Worm (Caenorhabditis elegans) whole organism, L2 larva: ENCODE measurements around the gene lbp-1.

ENCODE experiments used
- ama-1 ChIP-seq: fragments of 150-350 bp; optimal IDR thresholded peaks from 2 replicates; lab custom pipeline; 2018; ENCODE audit warnings: inconsistent platforms
- lin-11 ChIP-seq: fragments of 150-350 bp; sonication (generic microtip); optimal IDR thresholded peaks from 2 replicates; lab custom pipeline; 2014; ENCODE audit warnings: missing biosample characterization, missing genetic modification characterization, inconsistent platforms, mixed read lengths
- lsy-2 ChIP-seq, 2 experiments: fragments of 150-350 bp in 1 of 2; sonication (generic microtip) in 1 of 2; optimal IDR thresholded peaks; 2 replicates each; lab custom pipeline; 2014 to 2017; ENCODE audit warnings: missing biosample characterization in 2 of 2, missing genetic modification characterization in 2 of 2
- mdl-1 ChIP-seq, 2 experiments: fragments of 150-350 bp in 1 of 2; sonication (generic microtip) in 1 of 2; optimal IDR thresholded peaks; 2 replicates each; lab custom pipeline; 2017; ENCODE audit warnings: missing biosample characterization in 2 of 2, missing genetic modification characterization in 2 of 2
- nhr-10 ChIP-seq: sonication (generic microtip); optimal IDR thresholded peaks from 2 replicates; lab custom pipeline; 2017; ENCODE audit warnings: missing biosample characterization, missing genetic modification characterization
- nhr-11 ChIP-seq: fragments of 150-350 bp; optimal IDR thresholded peaks from 2 replicates; lab custom pipeline; 2014; ENCODE audit warnings: missing biosample characterization, missing genetic modification characterization
- nhr-12 ChIP-seq: fragments of 150-350 bp; optimal IDR thresholded peaks from 2 replicates; lab custom pipeline; 2014; ENCODE audit warnings: missing biosample characterization, missing genetic modification characterization
- nhr-237 ChIP-seq: fragments of 150-350 bp; optimal IDR thresholded peaks from 2 replicates; lab custom pipeline; 2014; ENCODE audit warnings: missing biosample characterization, missing genetic modification characterization
- nhr-25 ChIP-seq: fragments of 150-350 bp; sonication (generic microtip); optimal IDR thresholded peaks from 3 replicates; lab custom pipeline; 2014; ENCODE audit warnings: missing biosample characterization, missing genetic modification characterization
- nhr-6 ChIP-seq: fragments of 150-350 bp; optimal IDR thresholded peaks from 2 replicates; lab custom pipeline; 2014; ENCODE audit warnings: missing biosample characterization, missing genetic modification characterization
- unc-62 ChIP-seq: fragments of 150-350 bp; optimal IDR thresholded peaks from 2 replicates; lab custom pipeline; 2014; ENCODE audit warnings: missing biosample characterization, missing genetic modification reagents, missing genetic modification characterization
- ztf-11 ChIP-seq: sonication (generic microtip); optimal IDR thresholded peaks from 2 replicates; lab custom pipeline; 2017; ENCODE audit warnings: missing biosample characterization, missing genetic modification characterization

DNA sequence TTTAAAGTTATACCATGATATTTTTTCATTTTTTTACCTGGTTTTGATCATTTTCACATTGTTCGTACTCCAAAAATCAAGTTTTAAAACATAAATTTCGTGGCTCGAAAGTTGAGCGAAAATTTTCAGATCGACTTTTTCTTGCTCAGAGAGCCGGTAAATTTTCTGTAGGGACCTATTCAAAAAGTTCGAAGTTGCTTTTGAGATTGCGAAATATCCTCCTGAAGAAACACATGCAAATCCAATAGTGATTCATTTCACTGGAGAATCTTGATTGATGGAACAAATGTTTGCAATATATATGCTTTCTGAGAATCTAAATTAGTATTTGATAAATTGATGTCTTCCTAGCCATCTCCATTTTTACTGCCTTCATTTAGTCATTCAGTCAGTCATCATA is 42.2 kb upstream of the lbp-1 start:
- TF ChIP-seq nhr-11 (tag; lab: Kevin White, UChicago) (no peak), ama-1 (lab: Kevin White, UChicago) (no peak), nhr-12 (no peak), lsy-2 (tag; optimal IDR thresholded peaks at IDR 0.05; lab: Kevin White, UChicago) (no peak), unc-62 (GFP tag; lab: Kevin White, UChicago) (no peak), nhr-10 (tag; lab: Kevin White, UChicago) (no peak), lin-11 (tag; lab: Kevin White, UChicago) (no peak), ztf-11 (tag; lab: Kevin White, UChicago) (no peak), mdl-1 (tag; optimal IDR thresholded peaks at IDR 0.05; lab: Kevin White, UChicago) (no peak), nhr-6 (tag; lab: Kevin White, UChicago) (no peak), nhr-237 (tag; lab: Kevin White, UChicago) (no peak), nhr-25 (tag; lab: Kevin White, UChicago) (no peak)
